Fruit fly (Drosophila melanogaster): ENCODE data around the gene CG5122.

Gene CG5122

dm6 chr2L:13164994-13165801, 34.8 kb downstream of the CG5122 start, which contains the start of gene Sirt1 (continued):
- TF ChIP-seq NK7.1 (GFP tag; optimal IDR thresholded peaks at IDR 0.05) = peak; percentile 19
- TF ChIP-seq Dbx (GFP tag; IDR thresholded peaks at IDR 0.05) = peak; percentile 84; the same call in 2 of the 3 replicates
- TF ChIP-seq pum (GFP tag; optimal IDR thresholded peaks at IDR 0.05) = peak; percentile 66
- no peak for TF ChIP-seq pfk (GFP tag; optimal IDR thresholded peaks at IDR 0.05)
- TF ChIP-seq Nf-YA (GFP tag; IDR thresholded peaks at IDR 0.05) = no peak
- TF ChIP-seq CG4854 (GFP tag; optimal IDR thresholded peaks at IDR 0.05) = peak; percentile 18
- TF ChIP-seq CG14965 (GFP tag; optimal IDR thresholded peaks at IDR 0.05; ENCODE audit: borderline replicate concordance) = no peak
- no peak for TF ChIP-seq eve (GFP tag; optimal IDR thresholded peaks at IDR 0.05)
- peak; percentile 70 for TF ChIP-seq CG9797 (GFP tag; optimal IDR thresholded peaks at IDR 0.05)
- peak; percentile 90 for TF ChIP-seq dysf (GFP tag; IDR thresholded peaks at IDR 0.05)
- TF ChIP-seq sens (GFP tag) = peak; percentile 91
- TF ChIP-seq slp2 (GFP tag; optimal IDR thresholded peaks at IDR 0.05) = peak; percentile 16
- peak; percentile 82 for TF ChIP-seq unpg (GFP tag; optimal IDR thresholded peaks at IDR 0.05)
- 0 out of 2 replicates have a peak, but pooled peaks have one; percentile 27 for TF ChIP-seq gt (GFP tag; IDR thresholded peaks at IDR 0.05)
- TF ChIP-seq CG3838 (GFP tag; optimal IDR thresholded peaks at IDR 0.05) = no peak
- TF ChIP-seq Camta (GFP tag; optimal IDR thresholded peaks at IDR 0.05) = peak; percentile 18
- peak; percentile 41 for TF ChIP-seq schlank (tag; optimal IDR thresholded peaks at IDR 0.05)
- peak; percentile 94 for TF ChIP-seq CG9437 (GFP tag; optimal IDR thresholded peaks at IDR 0.05)
- no peak for TF ChIP-seq gce (GFP tag; IDR thresholded peaks at IDR 0.05)
- peak; percentile 92 for TF ChIP-seq Abd-B (GFP tag; optimal IDR thresholded peaks at IDR 0.05)
- TF ChIP-seq CG10654 (GFP tag; optimal IDR thresholded peaks at IDR 0.05) = peak; percentile 76
- peak; percentile 67 for TF ChIP-seq gcm (GFP tag; optimal IDR thresholded peaks at IDR 0.05)
- TF ChIP-seq fd3F (GFP tag; optimal IDR thresholded peaks at IDR 0.05) = peak; percentile 87
- peak; percentile 71 for TF ChIP-seq CG17359 (tag; optimal IDR thresholded peaks at IDR 0.05)
- peak; percentile 95 for TF ChIP-seq CG7839 (tag; optimal IDR thresholded peaks at IDR 0.05)
- peak; percentile 84 for TF ChIP-seq PHDP (tag; optimal IDR thresholded peaks at IDR 0.05)
- TF ChIP-seq fd96Cb (tag; optimal IDR thresholded peaks at IDR 0.05) = peak; percentile 88
- TF ChIP-seq Poxn (GFP tag; IDR thresholded peaks at IDR 0.05) = peak; percentile 53
- no peak for TF ChIP-seq CHES-1-like (GFP tag; optimal IDR thresholded peaks at IDR 0.05)
- no peak for TF ChIP-seq sc (optimal IDR thresholded peaks at IDR 0.05)
- TF ChIP-seq sc (GFP tag; optimal IDR thresholded peaks at IDR 0.05) = peak; percentile 84
- TF ChIP-seq grau (tag; optimal IDR thresholded peaks at IDR 0.05) = peak; percentile 99
- peak; percentile 66 for TF ChIP-seq vvl (GFP tag; IDR thresholded peaks at IDR 0.05)
- no peak for TF ChIP-seq repo (GFP tag; optimal IDR thresholded peaks at IDR 0.05)
- no peak for TF ChIP-seq CG14860 (GFP tag; IDR thresholded peaks at IDR 0.05; ENCODE audit: partially characterized antibody)
- TF ChIP-seq hth (optimal IDR thresholded peaks at IDR 0.05) = no peak
- no peak for TF ChIP-seq h (optimal IDR thresholded peaks at IDR 0.05)
- TF ChIP-seq CG6813 (GFP tag; optimal IDR thresholded peaks at IDR 0.05) = peak; percentile 73
- TF ChIP-seq cg (GFP tag; optimal IDR thresholded peaks at IDR 0.05) = peak; percentile 87
- no peak for TF ChIP-seq NC2β (GFP tag; optimal IDR thresholded peaks at IDR 0.05)
- TF ChIP-seq CG5953 (GFP tag; IDR thresholded peaks at IDR 0.05) = peak; percentile 29; the same call in 1 of the 2 replicates
- peak; percentile 84 for TF ChIP-seq CG12155 (GFP tag; optimal IDR thresholded peaks at IDR 0.05)
- no peak for TF ChIP-seq ftz-f1 (GFP tag; optimal IDR thresholded peaks at IDR 0.05)
- TF ChIP-seq ken (GFP tag; IDR thresholded peaks at IDR 0.05) = peak; percentile 64; the same call in 1 of the 3 replicates
- no peak for TF ChIP-seq vnd (GFP tag; IDR thresholded peaks at IDR 0.05; ENCODE audit: partially characterized antibody)
- no peak for TF ChIP-seq Dfd (GFP tag; optimal IDR thresholded peaks at IDR 0.05)
- TF ChIP-seq Med (GFP tag) = peak; percentile 88
- TF ChIP-seq CG16813 (GFP tag; IDR thresholded peaks at IDR 0.05; ENCODE audit: partially characterized antibody) = 0 out of 3 replicates have a peak, but pooled peaks have one; percentile 20
- TF ChIP-seq Doc2 (GFP tag; IDR thresholded peaks at IDR 0.05) = peak; percentile 8; the same call in 1 of the 2 replicates
- peak; percentile 53 for TF ChIP-seq BtbVII (GFP tag; optimal IDR thresholded peaks at IDR 0.05)
